Worm (Caenorhabditis elegans): ENCODE data around the gene B0024.15.

DNA sequence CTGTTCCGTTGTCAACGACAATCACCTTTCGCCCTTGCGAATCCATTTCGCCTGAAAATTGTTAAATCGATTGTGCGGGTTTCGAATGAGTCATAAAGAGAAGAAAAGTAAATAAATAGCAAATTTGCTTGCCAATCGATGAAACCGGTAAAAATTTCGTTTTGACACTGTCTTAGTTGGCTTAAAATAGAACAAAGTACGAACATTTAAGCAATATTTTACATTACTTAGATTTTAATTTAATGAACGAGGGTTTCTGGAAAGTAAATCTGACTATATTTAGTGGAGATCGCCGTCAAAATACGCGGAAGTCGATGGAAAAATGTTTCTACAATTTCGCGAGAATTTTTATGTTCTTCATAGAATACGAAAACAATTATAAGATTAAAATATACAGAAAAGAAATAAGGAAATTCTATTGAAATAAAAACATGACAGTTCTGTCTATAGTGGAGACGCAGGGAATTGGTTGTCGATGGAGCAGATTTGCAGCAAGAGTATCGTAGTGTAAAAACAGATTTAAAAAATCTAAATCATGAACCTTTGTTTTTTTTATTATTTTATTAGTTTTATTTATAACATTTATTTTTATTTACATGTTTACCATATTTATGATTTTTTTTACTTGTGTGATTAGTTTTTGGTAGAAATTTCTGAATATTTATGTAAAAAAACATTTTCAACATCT is 48.6 kb downstream of the B0024.15 start, which contains the start of gene arx-2:
- TF ChIP-seq F16B12.6 (tag; optimal IDR thresholded peaks at IDR 0.05): no peak
- TF ChIP-seq nhr-71 (tag; optimal IDR thresholded peaks at IDR 0.05): peak; percentile 31
- no peak for TF ChIP-seq nhr-77 (tag; optimal IDR thresholded peaks at IDR 0.05)
- no peak for TF ChIP-seq pag-3 (tag; optimal IDR thresholded peaks at IDR 0.05; ENCODE audit: borderline replicate concordance, insufficient read depth)
- no peak for TF ChIP-seq sox-4 (tag; optimal IDR thresholded peaks at IDR 0.05)
- TF ChIP-seq zag-1 (tag; optimal IDR thresholded peaks at IDR 0.05): no peak
- TF ChIP-seq ztf-11 (tag; optimal IDR thresholded peaks at IDR 0.05): no peak
- no peak for TF ChIP-seq ets-5 (GFP tag; IDR thresholded peaks at IDR 0.05)
- no peak for TF ChIP-seq pqm-1 (tag; optimal IDR thresholded peaks at IDR 0.05)
- peak; percentile 58 for TF ChIP-seq mep-1 (tag; optimal IDR thresholded peaks at IDR 0.05)
- peak; percentile 16 for TF ChIP-seq rnt-1 (tag; optimal IDR thresholded peaks at IDR 0.05)
